Fruit fly (Drosophila melanogaster): ENCODE data around the gene Gr39b.

DNA sequence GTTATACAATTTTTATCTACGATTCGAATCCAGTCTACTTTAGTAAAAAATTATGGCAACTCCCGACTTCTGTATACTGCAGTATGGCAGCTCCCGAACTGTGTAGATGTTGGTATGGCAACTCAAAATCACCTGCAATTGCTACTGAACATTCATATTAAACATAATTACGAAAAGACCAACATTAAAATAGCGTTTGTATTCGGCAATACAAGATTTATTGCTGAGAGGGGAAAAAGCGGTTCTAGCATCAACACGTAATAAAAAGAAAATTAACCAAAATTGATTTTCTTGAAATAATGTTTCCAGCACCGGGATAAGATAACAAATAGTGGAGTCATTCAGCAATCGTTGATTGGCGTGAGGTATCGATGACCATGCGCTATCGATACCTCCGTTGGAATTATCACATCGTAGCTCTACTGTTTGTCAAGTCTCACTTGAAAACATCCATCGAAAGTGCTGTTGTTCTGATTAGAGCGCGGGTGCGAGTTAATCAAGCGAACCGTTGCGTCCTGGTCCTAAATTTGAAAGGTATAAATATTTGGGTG, 25.2 kb downstream of the Gr39b start, which contains the start of gene Tsp39D:
- no peak for TF ChIP-seq CG8478 (optimal IDR thresholded peaks at IDR 0.05)
- TF ChIP-seq usp (GFP tag; optimal IDR thresholded peaks at IDR 0.05): no peak

Data from whole organism.